Worm (Caenorhabditis elegans): ENCODE measurements around the gene eat-3.

- TF ChIP-seq ama-1 (optimal IDR thresholded peaks at IDR 0.05) (no peak), nhr-11 (tag; optimal IDR thresholded peaks at IDR 0.05) (no peak), sdc-2 (tag; optimal IDR thresholded peaks at IDR 0.05) (no peak), ceh-34 (tag; optimal IDR thresholded peaks at IDR 0.05) (no peak), ceh-2 (tag; optimal IDR thresholded peaks at IDR 0.05) (no peak), nhr-232 (tag; optimal IDR thresholded peaks at IDR 0.05) (no peak), pros-1 (tag; optimal IDR thresholded peaks at IDR 0.05) (no peak), pha-4 (tag; optimal IDR thresholded peaks at IDR 0.05) (no peak), ceh-24 (tag; optimal IDR thresholded peaks at IDR 0.05) (no peak)
Observed at ce11 chrII:9279016-9279415, 45.7 kb upstream of the eat-3 start.

Data from whole organism, late embryonic.